Fruit fly (Drosophila melanogaster) whole organism, embryonic: Measurements from ENCODE around the gene Hr38.
A peak's percentile ranks its signal among the peaks of the same experiment; 100 is the strongest.

ENCODE experiments used
- Aef1 ChIP-seq: fragments of 200-800 bp; sonication (Bioruptor generic); IDR thresholded peaks from 3 replicates; pipeline ENCODE4 v1.3.6; 2022; ENCODE audit warnings: missing biosample characterization, missing genetic modification characterization
- CG11093 ChIP-seq: fragments of 200-800 bp; sonication (Bioruptor generic); IDR thresholded peaks from 3 replicates; pipeline ENCODE4 v1.3.6; 2022; ENCODE audit warnings: missing biosample characterization, missing genetic modification characterization
- CG11504 ChIP-seq: fragments of 200-800 bp; sonication (Bioruptor generic); optimal IDR thresholded peaks from 3 replicates; lab custom pipeline; 2019; ENCODE audit warnings: missing biosample characterization, mild to moderate bottlenecking, missing genetic modification characterization, moderate library complexity
- CG14965 ChIP-seq: fragments of 200-800 bp; sonication (Bioruptor generic); optimal IDR thresholded peaks from 2 replicates; lab custom pipeline; 2016; ENCODE audit warnings: missing biosample characterization, missing genetic modification characterization, borderline replicate concordance
- CG17612 ChIP-seq: fragments of 200-800 bp; sonication (Bioruptor generic); IDR thresholded peaks from 2 replicates; pipeline ENCODE4 v1.3.6; 2022; ENCODE audit warnings: missing biosample characterization, missing genetic modification characterization
- CG1792 ChIP-seq: fragments of 200-800 bp; sonication (Bioruptor generic); optimal IDR thresholded peaks from 2 replicates; lab custom pipeline; 2016; ENCODE audit warnings: missing biosample characterization, missing genetic modification characterization
- CG18476 ChIP-seq: fragments of 200-800 bp; sonication (Bioruptor generic); optimal IDR thresholded peaks from 2 replicates; lab custom pipeline; 2016; ENCODE audit warnings: missing biosample characterization, mild to moderate bottlenecking, missing genetic modification characterization
- CG31365 ChIP-seq: fragments of 200-800 bp; sonication (Bioruptor generic); optimal IDR thresholded peaks from 2 replicates; lab custom pipeline; 2018; ENCODE audit warnings: missing biosample characterization, mild to moderate bottlenecking, missing genetic modification characterization
- CG3281 ChIP-seq: fragments of 200-800 bp; sonication (Bioruptor generic); optimal IDR thresholded peaks from 3 replicates; lab custom pipeline; 2017; ENCODE audit warnings: missing biosample characterization, mild to moderate bottlenecking, missing genetic modification characterization
- CG34224 ChIP-seq: fragments of 200-800 bp; sonication (Bioruptor generic); IDR thresholded peaks from 3 replicates; pipeline ENCODE4 v1.3.6; 2022; ENCODE audit warnings: missing biosample characterization, missing genetic modification characterization; ENCODE audit not compliant: partially characterized antibody
- CG34422 ChIP-seq: fragments of 200-800 bp; sonication (Bioruptor generic); IDR thresholded peaks from 3 replicates; pipeline ENCODE4 v1.3.6; 2022; ENCODE audit warnings: missing biosample characterization, missing genetic modification characterization
- CG6765 ChIP-seq: fragments of 200-800 bp; sonication (Bioruptor generic); optimal IDR thresholded peaks from 3 replicates; lab custom pipeline; 2017; ENCODE audit warnings: missing biosample characterization, mild to moderate bottlenecking, missing genetic modification characterization
- CG9215 ChIP-seq: fragments of 200-800 bp; sonication (Bioruptor generic); IDR thresholded peaks from 2 replicates; pipeline ENCODE4 v1.3.6; 2022; ENCODE audit warnings: missing biosample characterization, missing genetic modification characterization
- D ChIP-seq, 2 experiments: fragments of 200-800 bp in 1 of 2; fragments of >200 bp in 1 of 2; sonication (Bioruptor generic) in 1 of 2; optimal IDR thresholded peaks; 2 replicates in 1 of 2; 3 replicates in 1 of 2; lab custom pipeline; 2017; ENCODE audit warnings: mild to moderate bottlenecking in 1 of 2, missing biosample characterization in 1 of 2, missing genetic modification characterization in 1 of 2, missing genetic modification reagents in 1 of 2
- Drgx ChIP-seq: fragments of 200-800 bp; sonication (Bioruptor generic); IDR thresholded peaks from 2 replicates; pipeline ENCODE4 v1.3.6; 2022; ENCODE audit warnings: missing biosample characterization, missing genetic modification characterization
- HmgZ ChIP-seq: fragments of 200-800 bp; sonication (Bioruptor generic); optimal IDR thresholded peaks from 2 replicates; lab custom pipeline; 2018; ENCODE audit warnings: missing biosample characterization, mild to moderate bottlenecking, missing genetic modification characterization
- Hr3 ChIP-seq: fragments of 200-800 bp; sonication (Bioruptor generic); optimal IDR thresholded peaks from 3 replicates; lab custom pipeline; 2016; ENCODE audit warnings: missing biosample characterization, missing genetic modification characterization
- Hr39 ChIP-seq: fragments of >200 bp; optimal IDR thresholded peaks from 2 replicates; lab custom pipeline; 2017
- Hr51 ChIP-seq, 2 experiments: fragments of 200-800 bp; sonication (Bioruptor generic); optimal IDR thresholded peaks; 2 replicates in 1 of 2; 3 replicates in 1 of 2; lab custom pipeline; 2016 to 2018; ENCODE audit warnings: missing biosample characterization in 2 of 2, missing genetic modification characterization in 2 of 2, mild to moderate bottlenecking in 1 of 2, moderate library complexity in 1 of 2
- Hr78 ChIP-seq, 2 experiments: fragments of 200-800 bp in 1 of 2; fragments of >200 bp in 1 of 2; sonication (Bioruptor generic) in 1 of 2; optimal IDR thresholded peaks; 2 replicates each; lab custom pipeline; 2017 to 2019; ENCODE audit warnings: missing biosample characterization in 2 of 2, missing genetic modification characterization in 2 of 2, mild to moderate bottlenecking in 1 of 2, moderate library complexity in 1 of 2
- Neu2 ChIP-seq: fragments of 200-800 bp; sonication (Bioruptor generic); optimal IDR thresholded peaks from 3 replicates; lab custom pipeline; 2016; ENCODE audit warnings: missing biosample characterization, missing genetic modification characterization, borderline replicate concordance
- Nf-YC ChIP-seq: fragments of 200-800 bp; optimal IDR thresholded peaks from 3 replicates; lab custom pipeline; 2019; ENCODE audit warnings: missing biosample characterization, mild to moderate bottlenecking, missing genetic modification characterization, moderate library complexity
- NfI ChIP-seq: fragments of 200-800 bp; sonication (Bioruptor generic); optimal IDR thresholded peaks from 3 replicates; lab custom pipeline; 2018; ENCODE audit warnings: missing biosample characterization, mild to moderate bottlenecking, missing genetic modification characterization, moderate library complexity
- PHDP ChIP-seq: fragments of 200-800 bp; sonication (Bioruptor generic); optimal IDR thresholded peaks from 3 replicates; lab custom pipeline; 2018; ENCODE audit warnings: missing biosample characterization, mild to moderate bottlenecking, missing genetic modification characterization, moderate library complexity
- Pdp1 ChIP-seq, 2 experiments: fragments of 200-800 bp; sonication (Bioruptor generic); optimal IDR thresholded peaks; 3 replicates each; lab custom pipeline; 2016; ENCODE audit warnings: missing biosample characterization in 2 of 2, missing genetic modification characterization in 2 of 2, mild to moderate bottlenecking in 1 of 2, moderate library complexity in 1 of 2
- Rx ChIP-seq: fragments of 200-800 bp; sonication (Bioruptor generic); IDR thresholded peaks from 2 replicates; pipeline ENCODE4 v1.3.6; 2022; ENCODE audit warnings: missing biosample characterization, missing genetic modification characterization
- Ssrp ChIP-seq: fragments of 200-800 bp; sonication (Bioruptor generic); optimal IDR thresholded peaks from 2 replicates; lab custom pipeline; 2018; ENCODE audit warnings: missing biosample characterization, mild to moderate bottlenecking, missing genetic modification characterization, moderate library complexity
- TFAM ChIP-seq: fragments of 200-800 bp; sonication (Bioruptor generic); optimal IDR thresholded peaks from 2 replicates; lab custom pipeline; 2017; ENCODE audit warnings: missing biosample characterization, missing genetic modification characterization, inconsistent platforms
- ab ChIP-seq: fragments of 200-800 bp; sonication (Bioruptor generic); optimal IDR thresholded peaks from 2 replicates; lab custom pipeline; 2016; ENCODE audit warnings: missing biosample characterization, missing genetic modification characterization
- ara ChIP-seq: fragments of 200-800 bp; sonication (Bioruptor generic); IDR thresholded peaks from 2 replicates; pipeline ENCODE4 v1.3.6; 2022; ENCODE audit warnings: missing biosample characterization, missing genetic modification characterization
- ash1 ChIP-seq: fragments of 200-800 bp; sonication (Bioruptor generic); optimal IDR thresholded peaks from 2 replicates; lab custom pipeline; 2018; ENCODE audit warnings: missing biosample characterization, mild to moderate bottlenecking, missing genetic modification characterization
- chinmo ChIP-seq: fragments of 200-800 bp; sonication (Bioruptor generic); IDR thresholded peaks from 4 replicates; pipeline ENCODE4 v1.3.6; 2022; ENCODE audit warnings: missing biosample characterization, missing genetic modification characterization; ENCODE audit not compliant: partially characterized antibody
- ci ChIP-seq: fragments of 200-800 bp; sonication (Bioruptor generic); IDR thresholded peaks from 3 replicates; pipeline ENCODE4 v1.3.6; 2022; ENCODE audit warnings: missing biosample characterization, missing genetic modification characterization
- cwo ChIP-seq: fragments of 200-800 bp; sonication (Bioruptor generic); optimal IDR thresholded peaks from 3 replicates; lab custom pipeline; 2017; ENCODE audit warnings: missing biosample characterization, missing genetic modification characterization, mild to moderate bottlenecking, moderate library complexity, missing genetic modification reagents
- dysf ChIP-seq: fragments of 200-800 bp; sonication (Bioruptor generic); IDR thresholded peaks from 3 replicates; pipeline ENCODE4 v1.3.6; 2022; ENCODE audit warnings: missing biosample characterization, missing genetic modification characterization
- emc ChIP-seq: fragments of 200-800 bp; sonication (Bioruptor generic); optimal IDR thresholded peaks from 2 replicates; lab custom pipeline; 2016; ENCODE audit warnings: missing biosample characterization, missing genetic modification characterization
- grau ChIP-seq: fragments of 200-800 bp; optimal IDR thresholded peaks from 3 replicates; lab custom pipeline; 2019; ENCODE audit warnings: missing biosample characterization, mild to moderate bottlenecking, missing genetic modification characterization, moderate library complexity
- h ChIP-seq: fragments of >200 bp; optimal IDR thresholded peaks from 2 replicates; lab custom pipeline; 2017
- ind ChIP-seq: fragments of 200-800 bp; sonication (Bioruptor generic); optimal IDR thresholded peaks from 3 replicates; lab custom pipeline; 2016; ENCODE audit warnings: missing biosample characterization, missing genetic modification characterization
- oc ChIP-seq: fragments of 200-800 bp; sonication (Bioruptor generic); optimal IDR thresholded peaks from 2 replicates; lab custom pipeline; 2018; ENCODE audit warnings: missing biosample characterization, mild to moderate bottlenecking, missing genetic modification characterization, moderate library complexity
- pfk ChIP-seq: fragments of 200-800 bp; sonication (Bioruptor generic); optimal IDR thresholded peaks from 2 replicates; lab custom pipeline; 2018; ENCODE audit warnings: missing biosample characterization, mild to moderate bottlenecking, missing genetic modification characterization, moderate library complexity
- pita ChIP-seq: fragments of 200-800 bp; sonication (Bioruptor generic); optimal IDR thresholded peaks from 2 replicates; lab custom pipeline; 2017; ENCODE audit warnings: missing biosample characterization, mild to moderate bottlenecking, missing genetic modification characterization
- sc ChIP-seq, 3 experiments: fragments of >200 bp in 2 of 3; fragments of 200-800 bp in 1 of 3; sonication (Bioruptor generic) in 1 of 3; optimal IDR thresholded peaks; 2 replicates in 2 of 3; 3 replicates in 1 of 3; lab custom pipeline; 2017; ENCODE audit warnings: mild to moderate bottlenecking in 1 of 3, missing biosample characterization in 1 of 3, missing genetic modification characterization in 1 of 3, missing genetic modification reagents in 1 of 3
- scrt ChIP-seq: fragments of 200-800 bp; sonication (Bioruptor generic); optimal IDR thresholded peaks from 2 replicates; lab custom pipeline; 2018; ENCODE audit warnings: missing biosample characterization, mild to moderate bottlenecking, missing genetic modification characterization, moderate library complexity
- sens ChIP-seq: fragments of 200-800 bp; sonication (Bioruptor generic); peaks from one replicate; lab custom pipeline; 2016; ENCODE audit warnings: missing biosample characterization, missing genetic modification characterization
- tll ChIP-seq, 2 experiments: fragments of 200-800 bp in 1 of 2; fragments of >200 bp in 1 of 2; sonication (Bioruptor generic) in 1 of 2; optimal IDR thresholded peaks; 2 replicates each; lab custom pipeline; 2017 to 2019; ENCODE audit warnings: missing biosample characterization in 2 of 2, missing genetic modification characterization in 2 of 2, mild to moderate bottlenecking in 1 of 2, moderate library complexity in 1 of 2
- twi ChIP-seq: fragments of 200-800 bp; optimal IDR thresholded peaks from 2 replicates; lab custom pipeline; 2019; ENCODE audit warnings: missing biosample characterization, mild to moderate bottlenecking, missing genetic modification characterization, moderate library complexity
- tx ChIP-seq: fragments of 200-800 bp; sonication (Bioruptor generic); optimal IDR thresholded peaks from 2 replicates; lab custom pipeline; 2016; ENCODE audit warnings: missing biosample characterization, missing genetic modification characterization
- wor ChIP-seq: fragments of 200-800 bp; sonication (Bioruptor generic); IDR thresholded peaks from 2 replicates; pipeline ENCODE4 v1.3.6; 2022; ENCODE audit warnings: missing biosample characterization, missing genetic modification characterization

The Hr38 gene

dm6 chr2L:20752160-20752559 lies 37.8 kb upstream of the Hr38 start, which contains the start of the genes Amacr and Ns4 (continued):
- TF ChIP-seq ci (0 out of 3 replicates have a peak, but pooled peaks have one; percentile 30), ara (GFP tag; lab: Robert Waterston, UW) (no peak), h (lab: Kevin White, UChicago) (no peak), Neu2 (GFP tag; lab: Kevin White, UChicago) (no peak), Hr51 (GFP tag; optimal IDR thresholded peaks at IDR 0.05; lab: Kevin White, UChicago) (no peak), chinmo (peak; percentile 64; the same call in 1 of the 4 replicates), CG6765 (GFP tag; lab: Kevin White, UChicago) (no peak), dysf (peak; percentile 61; the same call in 2 of the 3 replicates), CG11504 (tag; lab: Kevin White, UChicago) (no peak), Hr39 (no peak), pfk (no peak), NfI (peak; percentile 69), CG31365 (no peak), grau (tag; lab: Kevin White, UChicago) (peak; percentile 66), D (optimal IDR thresholded peaks at IDR 0.05; lab: Kevin White, UChicago) (no peak), D (GFP tag; optimal IDR thresholded peaks at IDR 0.05; lab: Kevin White, UChicago) (no peak), CG9215 (no peak), Aef1 (GFP tag; lab: Robert Waterston, UW) (peak; percentile 25; the same call in 2 of the 3 replicates), emc (no peak), wor (GFP tag; lab: Robert Waterston, UW) (0 out of 2 replicates have a peak, but pooled peaks have one; percentile 25), CG18476 (GFP tag; lab: Kevin White, UChicago) (no peak), CG1792 (GFP tag; lab: Kevin White, UChicago) (peak; percentile 19), Pdp1 (GFP tag; optimal IDR thresholded peaks at IDR 0.05; lab: Kevin White, UChicago) (peak; percentile 50 to 56), sens (GFP tag; lab: Kevin White, UChicago) (peak; percentile 77), cwo (no peak), HmgZ (tag; lab: Kevin White, UChicago) (peak; percentile 52), sc (optimal IDR thresholded peaks at IDR 0.05; lab: Kevin White, UChicago) (no peak), sc (GFP tag; optimal IDR thresholded peaks at IDR 0.05; lab: Kevin White, UChicago) (no peak), CG3281 (GFP tag; lab: Kevin White, UChicago) (no peak), CG34224 (no peak), Hr78 (GFP tag; optimal IDR thresholded peaks at IDR 0.05; lab: Kevin White, UChicago) (no peak), tx (peak; percentile 65), pita (GFP tag; lab: Kevin White, UChicago) (no peak), ab (GFP tag; lab: Kevin White, UChicago) (no peak), Rx (no peak), scrt (GFP tag; lab: Kevin White, UChicago) (no peak), PHDP (tag; lab: Kevin White, UChicago) (no peak), twi (peak; percentile 48), CG14965 (no peak), CG17612 (GFP tag; lab: Robert Waterston, UW) (no peak), CG11093 (GFP tag; lab: Robert Waterston, UW) (no peak), Ssrp (tag; lab: Kevin White, UChicago) (peak; percentile 50), Drgx (GFP tag; lab: Robert Waterston, UW) (peak; percentile 59), CG34422 (peak; percentile 73; the same call in 1 of the 3 replicates), tll (GFP tag; optimal IDR thresholded peaks at IDR 0.05; lab: Kevin White, UChicago) (no peak), Hr3 (peak; percentile 44), oc (tag; lab: Kevin White, UChicago) (no peak), ash1 (GFP tag; lab: Kevin White, UChicago) (no peak), TFAM (GFP tag; lab: Kevin White, UChicago) (no peak), Nf-YC (tag; lab: Kevin White, UChicago) (no peak), ind (GFP tag; lab: Kevin White, UChicago) (peak; percentile 30)
